Worm (Caenorhabditis elegans) whole organism, young adult: ENCODE data around the gene srab-2.

Experiments
- F39B2.1 ChIP-seq: fragments of 200-800 bp; sonication (Bioruptor generic); IDR thresholded peaks from 2 replicates; pipeline ENCODE4 v1.3.6; 2022; ENCODE audit warnings: missing genetic modification reagents, missing genetic modification characterization, missing compliant biosample characterization
- F55B11.4 ChIP-seq: sonication (generic microtip); optimal IDR thresholded peaks from 2 replicates; lab custom pipeline; 2016; ENCODE audit warnings: missing compliant biosample characterization, missing genetic modification characterization, borderline replicate concordance; ENCODE audit not compliant: insufficient read depth
- F57A8.1 ChIP-seq: fragments of 200-800 bp; sonication (Bioruptor generic); optimal IDR thresholded peaks from 2 replicates; lab custom pipeline; 2018; ENCODE audit warnings: mild to moderate bottlenecking, missing genetic modification characterization, moderate library complexity, missing compliant biosample characterization
- K12H6.12 ChIP-seq: fragments of 200-800 bp; sonication (Bioruptor generic); optimal IDR thresholded peaks from 2 replicates; lab custom pipeline; 2018; ENCODE audit warnings: mild to moderate bottlenecking, missing genetic modification characterization, missing compliant biosample characterization
- T07F8.4 ChIP-seq: sonication (generic microtip); optimal IDR thresholded peaks from 2 replicates; lab custom pipeline; 2016; ENCODE audit warnings: mild to moderate bottlenecking, missing genetic modification characterization, moderate library complexity, missing compliant biosample characterization
- Y56A3A.18 ChIP-seq: fragments of 200-800 bp; sonication (Bioruptor generic); IDR thresholded peaks from 2 replicates; pipeline ENCODE4 v1.3.6; 2022; ENCODE audit warnings: missing genetic modification reagents, missing genetic modification characterization, missing compliant biosample characterization
- ZK185.1 ChIP-seq: sonication (generic microtip); optimal IDR thresholded peaks from 2 replicates; lab custom pipeline; 2016; ENCODE audit warnings: mild to moderate bottlenecking, missing genetic modification characterization, missing compliant biosample characterization; ENCODE audit not compliant: poor library complexity, severe bottlenecking
- ama-1 ChIP-seq, 3 experiments: fragments of 150-350 bp in 1 of 3; sonication (generic microtip) in 2 of 3; optimal IDR thresholded peaks; 2 replicates each; lab custom pipeline; 2014 to 2018; ENCODE audit warnings: missing biosample characterization in 2 of 3, missing genetic modification characterization in 2 of 3, missing genetic modification reagents in 2 of 3
- aptf-2 ChIP-seq: fragments of 200-800 bp; sonication (Bioruptor generic); conservative IDR thresholded peaks from 2 replicates; pipeline ENCODE4 v1.3.6; 2022; ENCODE audit warnings: missing genetic modification reagents, missing genetic modification characterization, missing compliant biosample characterization
- atf-7 ChIP-seq: sonication (generic microtip); optimal IDR thresholded peaks from 2 replicates; lab custom pipeline; 2017; ENCODE audit warnings: mild to moderate bottlenecking, missing genetic modification characterization, missing compliant biosample characterization
- attf-3 ChIP-seq: fragments of 200-800 bp; sonication (Bioruptor generic); conservative IDR thresholded peaks from 2 replicates; pipeline ENCODE4 v1.3.6; 2022; ENCODE audit warnings: missing genetic modification reagents, missing genetic modification characterization, missing compliant biosample characterization
- attf-5 ChIP-seq: fragments of 200-800 bp; sonication (Bioruptor generic); optimal IDR thresholded peaks from 2 replicates; lab custom pipeline; 2018; ENCODE audit warnings: mild to moderate bottlenecking, missing genetic modification characterization, missing compliant biosample characterization
- cebp-1 ChIP-seq, 2 experiments: fragments of 200-800 bp in 1 of 2; sonication (Bioruptor generic) in 1 of 2; sonication (generic microtip) in 1 of 2; IDR thresholded peaks in 1 of 2; optimal IDR thresholded peaks in 1 of 2; 2 replicates each; pipeline versions ENCODE4 v1.3.6 to Lab custom; 2017 to 2022; ENCODE audit warnings: missing compliant biosample characterization in 2 of 2, missing genetic modification characterization in 2 of 2, mild to moderate bottlenecking in 1 of 2, missing genetic modification reagents in 1 of 2, moderate library complexity in 1 of 2
- ceh-100 ChIP-seq: fragments of 200-800 bp; sonication (Bioruptor generic); IDR thresholded peaks from 2 replicates; pipeline ENCODE4 v1.3.6; 2022; ENCODE audit warnings: missing genetic modification reagents, missing genetic modification characterization, missing compliant biosample characterization
- egl-18 ChIP-seq: fragments of 200-800 bp; sonication (Bioruptor generic); IDR thresholded peaks from 2 replicates; pipeline ENCODE4 v1.3.6; 2022; ENCODE audit warnings: missing genetic modification reagents, missing genetic modification characterization, missing compliant biosample characterization
- fkh-3 ChIP-seq: sonication (generic microtip); optimal IDR thresholded peaks from 2 replicates; lab custom pipeline; 2016; ENCODE audit warnings: mild to moderate bottlenecking, missing genetic modification characterization, missing compliant biosample characterization
- hrde-1 ChIP-seq: sonication (generic microtip); optimal IDR thresholded peaks from 2 replicates; lab custom pipeline; 2016; ENCODE audit warnings: missing genetic modification characterization, mild to moderate bottlenecking, missing compliant biosample characterization, moderate library complexity, missing genotype, missing genetic modification reagents, borderline replicate concordance
- let-526 ChIP-seq: fragments of 200-800 bp; sonication (Bioruptor generic); IDR thresholded peaks from 2 replicates; pipeline ENCODE4 v1.3.6; 2022; ENCODE audit warnings: missing genetic modification reagents, missing genetic modification characterization, missing compliant biosample characterization
- lin-35 ChIP-seq, 3 experiments: fragments of 150-350 bp in 2 of 3; sonication (generic microtip) in 1 of 3; optimal IDR thresholded peaks; 2 replicates each; lab custom pipeline; 2014 to 2018; ENCODE audit warnings: missing biosample characterization in 3 of 3, missing genetic modification characterization in 3 of 3, missing genetic modification reagents in 3 of 3
- lsy-27 ChIP-seq: sonication (generic microtip); optimal IDR thresholded peaks from 2 replicates; lab custom pipeline; 2017; ENCODE audit warnings: missing genetic modification characterization, mild to moderate bottlenecking, missing compliant biosample characterization, antibody characterized with exemption, missing genotype, borderline replicate concordance; ENCODE audit not compliant: insufficient read depth
- madf-10 ChIP-seq: sonication (generic microtip); optimal IDR thresholded peaks from 2 replicates; lab custom pipeline; 2016; ENCODE audit warnings: mild to moderate bottlenecking, missing genetic modification characterization, missing compliant biosample characterization
- madf-3 ChIP-seq: fragments of 200-800 bp; sonication (Bioruptor generic); IDR thresholded peaks from 2 replicates; pipeline ENCODE4 v1.3.6; 2022; ENCODE audit warnings: missing genetic modification reagents, missing genetic modification characterization, missing compliant biosample characterization
- madf-6 ChIP-seq: fragments of 200-800 bp; sonication (Bioruptor generic); IDR thresholded peaks from 2 replicates; pipeline ENCODE4 v1.3.6; 2022; ENCODE audit warnings: missing genetic modification reagents, missing genetic modification characterization, missing compliant biosample characterization
- madf-8 ChIP-seq: fragments of 200-800 bp; sonication (Bioruptor generic); conservative IDR thresholded peaks from 2 replicates; pipeline ENCODE4 v1.3.6; 2022; ENCODE audit warnings: missing genetic modification reagents, missing genetic modification characterization, missing compliant biosample characterization
- mel-28 ChIP-seq: sonication (generic microtip); optimal IDR thresholded peaks from 2 replicates; lab custom pipeline; 2016; ENCODE audit warnings: borderline replicate concordance, mild to moderate bottlenecking, missing genetic modification characterization, missing compliant biosample characterization
- nfya-1 ChIP-seq: sonication (generic microtip); optimal IDR thresholded peaks from 2 replicates; lab custom pipeline; 2017; ENCODE audit warnings: antibody characterized with exemption, missing compliant biosample characterization, missing genetic modification characterization, borderline replicate concordance; ENCODE audit not compliant: insufficient read depth
- nfya-2 ChIP-seq: fragments of 200-800 bp; sonication (Bioruptor generic); IDR thresholded peaks from 2 replicates; pipeline ENCODE4 v1.3.6; 2022; ENCODE audit warnings: missing genetic modification reagents, missing genetic modification characterization, missing compliant biosample characterization
- nhr-179 ChIP-seq: sonication (generic microtip); optimal IDR thresholded peaks from 2 replicates; lab custom pipeline; 2016; ENCODE audit warnings: mild to moderate bottlenecking, missing genetic modification characterization, missing compliant biosample characterization
- sptf-2 ChIP-seq: fragments of 200-800 bp; sonication (Bioruptor generic); optimal IDR thresholded peaks from 2 replicates; lab custom pipeline; 2018; ENCODE audit warnings: mild to moderate bottlenecking, missing genetic modification characterization, missing compliant biosample characterization
- tbx-9 ChIP-seq: sonication (generic microtip); optimal IDR thresholded peaks from 2 replicates; lab custom pipeline; 2016; ENCODE audit warnings: borderline replicate concordance, missing genetic modification characterization, inconsistent platforms, missing compliant biosample characterization
- ztf-25 ChIP-seq: fragments of 200-800 bp; sonication (Bioruptor generic); IDR thresholded peaks from 2 replicates; pipeline ENCODE4 v1.3.6; 2022; ENCODE audit warnings: missing genetic modification reagents, missing genetic modification characterization, missing compliant biosample characterization
- ztf-26 ChIP-seq: sonication (generic microtip); optimal IDR thresholded peaks from 2 replicates; lab custom pipeline; 2017; ENCODE audit warnings: missing genetic modification characterization, missing compliant biosample characterization
- ztf-28 ChIP-seq: fragments of 200-800 bp; sonication (Bioruptor generic); IDR thresholded peaks from 2 replicates; pipeline ENCODE4 v1.3.6; 2022; ENCODE audit warnings: missing genetic modification reagents, missing genetic modification characterization, missing compliant biosample characterization
- ztf-3 ChIP-seq: fragments of 200-800 bp; sonication (Bioruptor generic); optimal IDR thresholded peaks from 2 replicates; lab custom pipeline; 2018; ENCODE audit warnings: mild to moderate bottlenecking, missing genetic modification characterization, missing compliant biosample characterization

Gene srab-2

DNA sequence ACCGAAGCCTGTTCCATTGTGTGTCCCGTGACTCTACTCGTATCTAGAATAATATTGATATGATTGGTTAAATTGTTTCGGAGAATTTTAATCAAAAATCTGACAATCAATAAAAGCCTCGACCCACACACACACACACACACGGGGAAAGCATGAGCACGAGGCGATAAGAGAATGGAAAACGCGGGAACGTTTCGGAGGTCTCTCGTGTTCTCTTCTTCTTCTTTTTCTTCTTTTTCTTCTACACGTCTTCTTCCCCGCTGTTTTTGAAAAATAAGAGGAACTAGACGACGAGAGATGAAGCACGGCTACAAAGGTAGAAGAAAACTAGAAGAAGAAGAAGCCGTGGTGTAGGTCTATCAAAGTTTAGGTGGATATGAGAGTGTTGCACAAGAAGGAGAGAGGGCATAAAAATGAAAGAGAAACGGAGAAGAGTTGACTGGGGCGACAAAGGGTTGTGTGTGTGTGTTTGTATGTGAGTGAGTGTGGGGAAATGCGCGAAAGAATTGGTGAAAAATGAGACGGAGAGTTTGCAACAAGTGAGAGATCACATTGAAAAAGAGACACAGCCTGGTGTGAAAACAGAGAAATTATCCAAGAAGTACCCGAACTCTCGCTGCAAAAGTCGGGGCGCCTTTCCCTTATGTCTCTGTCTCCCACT is 39.9 kb downstream of the srab-2 start, which contains the start of gene mlk-1 (continued):
- TF ChIP-seq sptf-2 (GFP tag; lab: Kevin White, UChicago) (no peak), F55B11.4 (tag; lab: Kevin White, UChicago) (no peak), ztf-28 (no peak), madf-3 (GFP tag; lab: Robert Waterston, UW) (no peak), let-526 (GFP tag; lab: Robert Waterston, UW) (no peak), nfya-2 (no peak), madf-8 (GFP tag; lab: Robert Waterston, UW) (no peak), madf-6 (GFP tag; lab: Robert Waterston, UW) (no peak), nfya-1 (no peak), lsy-27 (tag; lab: Kevin White, UChicago) (no peak), F57A8.1 (GFP tag; lab: Kevin White, UChicago) (no peak), atf-7 (tag; lab: Kevin White, UChicago) (no peak), fkh-3 (tag; lab: Kevin White, UChicago) (no peak), attf-3 (GFP tag; lab: Robert Waterston, UW) (no peak), ama-1 (optimal IDR thresholded peaks at IDR 0.05; lab: Kevin White, UChicago) (peak; percentile 52), ama-1 (GFP tag; optimal IDR thresholded peaks at IDR 0.05; lab: Kevin White, UChicago) (no peak), mel-28 (no peak), madf-10 (peak; percentile 20), cebp-1 (GFP tag; IDR thresholded peaks at IDR 0.05; lab: Robert Waterston, UW) (no peak), cebp-1 (tag; optimal IDR thresholded peaks at IDR 0.05; lab: Kevin White, UChicago) (peak; percentile 64), attf-5 (peak; percentile 49), ZK185.1 (tag; lab: Kevin White, UChicago) (peak; percentile 7), egl-18 (GFP tag; lab: Robert Waterston, UW) (no peak), ztf-25 (no peak), F39B2.1 (GFP tag; lab: Robert Waterston, UW) (no peak), K12H6.12 (tag; lab: Kevin White, UChicago) (peak; percentile 65), lin-35 (GFP tag; optimal IDR thresholded peaks at IDR 0.05; lab: Kevin White, UChicago) (peak in 1 of 3 experiments; percentile 24), ztf-26 (tag; lab: Kevin White, UChicago) (peak; percentile 33), ceh-100 (GFP tag; lab: Robert Waterston, UW) (no peak), ztf-3 (GFP tag; lab: Kevin White, UChicago) (no peak)

DNA sequence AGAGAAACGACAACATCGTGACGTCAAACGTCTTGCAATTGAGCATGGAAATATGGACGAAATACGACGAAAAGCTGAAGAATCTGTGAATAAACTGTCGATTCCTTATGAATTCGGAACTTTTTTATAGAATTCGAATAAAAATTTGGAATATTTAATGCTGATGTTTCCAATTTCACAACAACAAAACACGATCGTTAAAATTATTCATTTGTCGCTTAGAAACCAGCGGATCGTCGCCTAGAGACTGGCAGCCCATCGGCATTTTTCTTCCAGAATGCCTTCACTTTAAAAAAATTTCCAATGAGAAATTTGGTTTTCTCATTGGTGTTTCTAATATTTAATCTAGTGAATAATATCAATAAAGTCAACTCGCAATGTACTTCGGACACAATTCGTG is 51.5 kb downstream of the srab-2 start, which contains the start of gene cwp-4:
Gene cwp-4 (plus strand): TSS at position 301 of the 400 bp plus-strand sequence.
- no peak for TF ChIP-seq madf-6 (GFP tag; lab: Robert Waterston, UW)
- no peak for TF ChIP-seq hrde-1
- no peak for TF ChIP-seq T07F8.4 (tag; lab: Kevin White, UChicago)
- no peak for TF ChIP-seq nhr-179 (tag; lab: Kevin White, UChicago)
- TF ChIP-seq aptf-2 (GFP tag; lab: Robert Waterston, UW): no peak
- TF ChIP-seq Y56A3A.18: no peak
- TF ChIP-seq tbx-9 (tag; lab: Kevin White, UChicago): no peak
- no peak for TF ChIP-seq lsy-27 (tag; lab: Kevin White, UChicago)
